Fruit fly (Drosophila melanogaster) whole organism, embryonic: ENCODE data around the gene CG5815.

Experiments
- Ada2b ChIP-seq: fragments of 200-800 bp; sonication (Bioruptor generic); IDR thresholded peaks from 2 replicates; pipeline ENCODE4 v1.3.6; 2022; ENCODE audit warnings: missing biosample characterization, missing genetic modification characterization
- Blimp-1 ChIP-seq: fragments of 200-800 bp; sonication (Bioruptor generic); optimal IDR thresholded peaks from 3 replicates; lab custom pipeline; 2018; ENCODE audit warnings: missing biosample characterization, missing genetic modification characterization, mild to moderate bottlenecking, moderate library complexity, missing genetic modification reagents
- CG10565 ChIP-seq: fragments of 200-800 bp; sonication (Bioruptor generic); optimal IDR thresholded peaks from 3 replicates; lab custom pipeline; 2016; ENCODE audit warnings: missing biosample characterization, mild to moderate bottlenecking, missing genetic modification characterization
- CG11723 ChIP-seq: fragments of 200-800 bp; sonication (Bioruptor generic); optimal IDR thresholded peaks from 2 replicates; lab custom pipeline; 2017; ENCODE audit warnings: missing biosample characterization, mild to moderate bottlenecking, missing genetic modification characterization
- CG12299 ChIP-seq: fragments of 200-800 bp; sonication (Bioruptor generic); optimal IDR thresholded peaks from 2 replicates; lab custom pipeline; 2018; ENCODE audit warnings: missing biosample characterization, mild to moderate bottlenecking, missing genetic modification characterization
- CG12391 ChIP-seq: fragments of 200-800 bp; sonication (Bioruptor generic); optimal IDR thresholded peaks from 3 replicates; lab custom pipeline; 2018; ENCODE audit warnings: missing biosample characterization, mild to moderate bottlenecking, missing genetic modification characterization, moderate library complexity
- CG12744 ChIP-seq: fragments of 200-800 bp; sonication (Bioruptor generic); optimal IDR thresholded peaks from 2 replicates; lab custom pipeline; 2016; ENCODE audit warnings: missing biosample characterization, missing genetic modification characterization
- CG13424 ChIP-seq: fragments of 200-800 bp; sonication (Bioruptor generic); optimal IDR thresholded peaks from 2 replicates; lab custom pipeline; 2019; ENCODE audit warnings: missing biosample characterization, mild to moderate bottlenecking, missing genetic modification characterization, moderate library complexity
- CG13775 ChIP-seq: fragments of 200-800 bp; sonication (Bioruptor generic); optimal IDR thresholded peaks from 3 replicates; lab custom pipeline; 2017; ENCODE audit warnings: missing biosample characterization, mild to moderate bottlenecking, missing genetic modification characterization
- CG14014 ChIP-seq: fragments of 200-800 bp; sonication (Bioruptor generic); IDR thresholded peaks from 2 replicates; pipeline ENCODE4 v1.3.6; 2022; ENCODE audit warnings: missing biosample characterization, missing genetic modification characterization
- CG14667 ChIP-seq: fragments of 200-800 bp; sonication (Bioruptor generic); IDR thresholded peaks from 2 replicates; pipeline ENCODE4 v1.3.6; 2022; ENCODE audit warnings: missing biosample characterization, missing genetic modification characterization
- CG1603 ChIP-seq: fragments of 200-800 bp; sonication (Bioruptor generic); optimal IDR thresholded peaks from 2 replicates; lab custom pipeline; 2019; ENCODE audit warnings: missing biosample characterization, mild to moderate bottlenecking, missing genetic modification characterization, moderate library complexity
- CG17328 ChIP-seq: fragments of 200-800 bp; sonication (Bioruptor generic); IDR thresholded peaks from 2 replicates; pipeline ENCODE4 v1.3.6; 2022; ENCODE audit warnings: missing biosample characterization, missing genetic modification characterization
- CG17361 ChIP-seq: fragments of 200-800 bp; sonication (Bioruptor generic); IDR thresholded peaks from 3 replicates; pipeline ENCODE4 v1.3.6; 2022; ENCODE audit warnings: missing biosample characterization, missing genetic modification characterization
- CG17385 ChIP-seq: fragments of 200-800 bp; sonication (Bioruptor generic); optimal IDR thresholded peaks from 3 replicates; lab custom pipeline; 2018; ENCODE audit warnings: missing biosample characterization, mild to moderate bottlenecking, missing genetic modification characterization
- CG1792 ChIP-seq: fragments of 200-800 bp; sonication (Bioruptor generic); optimal IDR thresholded peaks from 2 replicates; lab custom pipeline; 2016; ENCODE audit warnings: missing biosample characterization, missing genetic modification characterization
- CG18619 ChIP-seq: fragments of 200-800 bp; sonication (Bioruptor generic); optimal IDR thresholded peaks from 3 replicates; lab custom pipeline; 2017; ENCODE audit warnings: missing biosample characterization, mild to moderate bottlenecking, missing genetic modification characterization
- CG2202 ChIP-seq: fragments of 200-800 bp; sonication (Bioruptor generic); optimal IDR thresholded peaks from 2 replicates; lab custom pipeline; 2018; ENCODE audit warnings: missing biosample characterization, mild to moderate bottlenecking, missing genetic modification characterization
- CG3163 ChIP-seq: fragments of 200-800 bp; sonication (Bioruptor generic); optimal IDR thresholded peaks from 3 replicates; lab custom pipeline; 2016; ENCODE audit warnings: missing biosample characterization, missing genetic modification characterization
- CG4404 ChIP-seq: fragments of 200-800 bp; sonication (Bioruptor generic); IDR thresholded peaks from 2 replicates; pipeline ENCODE4 v1.3.6; 2022; ENCODE audit warnings: missing biosample characterization, missing genetic modification characterization
- CG6813 ChIP-seq: fragments of 200-800 bp; sonication (Bioruptor generic); optimal IDR thresholded peaks from 2 replicates; lab custom pipeline; 2017; ENCODE audit warnings: missing biosample characterization, missing genetic modification characterization, mild to moderate bottlenecking, moderate library complexity, missing genetic modification reagents
- CHES-1-like ChIP-seq: fragments of 200-800 bp; sonication (Bioruptor generic); optimal IDR thresholded peaks from 2 replicates; lab custom pipeline; 2016; ENCODE audit warnings: missing biosample characterization, missing genetic modification characterization
- Fer3 ChIP-seq: fragments of 200-800 bp; sonication (Bioruptor generic); optimal IDR thresholded peaks from 2 replicates; lab custom pipeline; 2018; ENCODE audit warnings: missing biosample characterization, mild to moderate bottlenecking, missing genetic modification characterization, moderate library complexity
- HLHmδ ChIP-seq: fragments of 200-800 bp; sonication (Bioruptor generic); optimal IDR thresholded peaks from 2 replicates; lab custom pipeline; 2018; ENCODE audit warnings: missing biosample characterization, mild to moderate bottlenecking, missing genetic modification characterization, moderate library complexity
- Hand ChIP-seq: fragments of 200-800 bp; sonication (Bioruptor generic); optimal IDR thresholded peaks from 2 replicates; lab custom pipeline; 2017; ENCODE audit warnings: mild to moderate bottlenecking, missing biosample characterization, missing genetic modification reagents, missing genetic modification characterization
- HmgZ ChIP-seq: fragments of 200-800 bp; sonication (Bioruptor generic); optimal IDR thresholded peaks from 2 replicates; lab custom pipeline; 2018; ENCODE audit warnings: missing biosample characterization, mild to moderate bottlenecking, missing genetic modification characterization
- Hr51 ChIP-seq, 2 experiments: fragments of 200-800 bp; sonication (Bioruptor generic); optimal IDR thresholded peaks; 2 replicates in 1 of 2; 3 replicates in 1 of 2; lab custom pipeline; 2016 to 2018; ENCODE audit warnings: missing biosample characterization in 2 of 2, missing genetic modification characterization in 2 of 2, mild to moderate bottlenecking in 1 of 2, moderate library complexity in 1 of 2
- Lpt ChIP-seq: fragments of >200 bp; optimal IDR thresholded peaks from 2 replicates; lab custom pipeline; 2018; ENCODE audit warnings: missing biosample characterization, missing genetic modification characterization
- Myb ChIP-seq: fragments of 200-800 bp; sonication (Bioruptor generic); optimal IDR thresholded peaks from 2 replicates; lab custom pipeline; 2016; ENCODE audit warnings: missing biosample characterization, missing genetic modification characterization
- Nf-YB ChIP-seq: fragments of 200-800 bp; sonication (Bioruptor generic); optimal IDR thresholded peaks from 3 replicates; lab custom pipeline; 2019; ENCODE audit warnings: missing biosample characterization, mild to moderate bottlenecking, missing genetic modification characterization, moderate library complexity
- NfI ChIP-seq: fragments of 200-800 bp; sonication (Bioruptor generic); optimal IDR thresholded peaks from 3 replicates; lab custom pipeline; 2018; ENCODE audit warnings: missing biosample characterization, mild to moderate bottlenecking, missing genetic modification characterization, moderate library complexity
- Rfx ChIP-seq: fragments of 200-800 bp; sonication (Bioruptor generic); IDR thresholded peaks from 2 replicates; pipeline ENCODE4 v1.3.6; 2022; ENCODE audit warnings: missing biosample characterization, missing genetic modification characterization
- Tbp ChIP-seq: fragments of >200 bp; optimal IDR thresholded peaks from 2 replicates; lab custom pipeline; 2018; ENCODE audit warnings: missing biosample characterization, missing genetic modification characterization
- YL-1 ChIP-seq: fragments of 200-800 bp; sonication (Bioruptor generic); optimal IDR thresholded peaks from 3 replicates; lab custom pipeline; 2017; ENCODE audit warnings: missing biosample characterization, mild to moderate bottlenecking, missing genetic modification characterization
- ara ChIP-seq: fragments of 200-800 bp; sonication (Bioruptor generic); IDR thresholded peaks from 2 replicates; pipeline ENCODE4 v1.3.6; 2022; ENCODE audit warnings: missing biosample characterization, missing genetic modification characterization
- bigmax ChIP-seq: fragments of 200-800 bp; sonication (Bioruptor generic); optimal IDR thresholded peaks from 2 replicates; lab custom pipeline; 2018; ENCODE audit warnings: missing biosample characterization, mild to moderate bottlenecking, missing genetic modification characterization
- ci ChIP-seq: fragments of 200-800 bp; sonication (Bioruptor generic); IDR thresholded peaks from 3 replicates; pipeline ENCODE4 v1.3.6; 2022; ENCODE audit warnings: missing biosample characterization, missing genetic modification characterization
- hkb ChIP-seq, 2 experiments: fragments of 200-800 bp in 1 of 2; fragments of >200 bp in 1 of 2; sonication (Bioruptor generic) in 1 of 2; IDR thresholded peaks in 1 of 2; optimal IDR thresholded peaks in 1 of 2; 2 replicates each; pipeline versions ENCODE4 v1.3.6 to Lab custom; 2017 to 2022; ENCODE audit warnings: missing biosample characterization in 1 of 2, missing genetic modification characterization in 1 of 2
- lmd ChIP-seq: fragments of 200-800 bp; sonication (Bioruptor generic); IDR thresholded peaks from 2 replicates; pipeline ENCODE4 v1.3.6; 2022; ENCODE audit warnings: missing biosample characterization, missing genetic modification characterization
- nerfin-1 ChIP-seq: fragments of 200-800 bp; sonication (Bioruptor generic); optimal IDR thresholded peaks from 3 replicates; lab custom pipeline; 2019; ENCODE audit warnings: missing biosample characterization, mild to moderate bottlenecking, missing genetic modification characterization, moderate library complexity
- odd ChIP-seq: fragments of 200-800 bp; sonication (Bioruptor generic); optimal IDR thresholded peaks from 2 replicates; lab custom pipeline; 2017; ENCODE audit warnings: missing biosample characterization, mild to moderate bottlenecking, missing genetic modification characterization
- org-1 ChIP-seq: fragments of 200-800 bp; sonication (Bioruptor generic); optimal IDR thresholded peaks from 2 replicates; lab custom pipeline; 2017; ENCODE audit warnings: missing biosample characterization, missing genetic modification characterization
- ro ChIP-seq: fragments of 200-800 bp; sonication (Bioruptor generic); IDR thresholded peaks from 2 replicates; pipeline ENCODE4 v1.3.6; 2022; ENCODE audit warnings: missing biosample characterization, missing genetic modification characterization
- run ChIP-seq: fragments of 200-800 bp; sonication (Bioruptor generic); optimal IDR thresholded peaks from 3 replicates; lab custom pipeline; 2018; ENCODE audit warnings: missing biosample characterization, mild to moderate bottlenecking, missing genetic modification characterization
- sisA ChIP-seq: fragments of 200-800 bp; sonication (Bioruptor generic); IDR thresholded peaks from 2 replicates; pipeline ENCODE4 v1.3.6; 2022; ENCODE audit warnings: missing biosample characterization, missing genetic modification characterization
- stc ChIP-seq: fragments of 200-800 bp; sonication (Bioruptor generic); IDR thresholded peaks from 2 replicates; pipeline ENCODE4 v1.3.6; 2022; ENCODE audit warnings: missing biosample characterization, missing genetic modification characterization
- tll ChIP-seq, 2 experiments: fragments of 200-800 bp in 1 of 2; fragments of >200 bp in 1 of 2; sonication (Bioruptor generic) in 1 of 2; optimal IDR thresholded peaks; 2 replicates each; lab custom pipeline; 2017 to 2019; ENCODE audit warnings: missing biosample characterization in 2 of 2, missing genetic modification characterization in 2 of 2, mild to moderate bottlenecking in 1 of 2, moderate library complexity in 1 of 2

CG5815 gene

dm6 chr3R:27135692-27136641 is 23.6 kb downstream of the CG5815 start (continued):
- TF ChIP-seq CG14014 (GFP tag; lab: Robert Waterston, UW), result peak; percentile 53; the same call in 1 of the 2 replicates
- TF ChIP-seq sisA (GFP tag; lab: Robert Waterston, UW), result no peak
- TF ChIP-seq stc, result peak; percentile 71; the same call in 1 of the 2 replicates
- TF ChIP-seq CG4404 (GFP tag; lab: Robert Waterston, UW), result no peak
- TF ChIP-seq hkb (optimal IDR thresholded peaks at IDR 0.05; lab: Kevin White, UChicago), result no peak
- TF ChIP-seq hkb (GFP tag; IDR thresholded peaks at IDR 0.05; lab: Robert Waterston, UW), result peak; percentile 61; the same call in 1 of the 2 replicates
- TF ChIP-seq CG14667 (GFP tag; lab: Robert Waterston, UW), result no peak
- peak; percentile 56 for TF ChIP-seq nerfin-1 (tag; lab: Kevin White, UChicago)
- TF ChIP-seq HLHmδ, result no peak
- TF ChIP-seq org-1 (GFP tag; lab: Kevin White, UChicago), result peak; percentile 77
- peak; percentile 51 for TF ChIP-seq CG12299
- TF ChIP-seq Tbp (GFP tag; lab: Kevin White, UChicago), result no peak
- no peak for TF ChIP-seq Lpt (GFP tag; lab: Kevin White, UChicago)
- TF ChIP-seq CG1603 (tag; lab: Kevin White, UChicago), result peak; percentile 82
- TF ChIP-seq CHES-1-like, result peak; percentile 50
- TF ChIP-seq CG17361 (GFP tag; lab: Robert Waterston, UW), result peak; percentile 65; the same call in 2 of the 3 replicates
- peak; percentile 48 for TF ChIP-seq CG12391
- TF ChIP-seq Fer3 (tag; lab: Kevin White, UChicago), result peak; percentile 41
- TF ChIP-seq lmd (GFP tag; lab: Robert Waterston, UW), result peak; percentile 44; the same call in 1 of the 2 replicates
- peak; percentile 52 for TF ChIP-seq CG13424 (tag; lab: Kevin White, UChicago)
- peak; percentile 40 for TF ChIP-seq CG3163 (GFP tag; lab: Kevin White, UChicago)
- TF ChIP-seq Ada2b (GFP tag; lab: Robert Waterston, UW), result peak; percentile 45; the same call in 1 of the 2 replicates
- TF ChIP-seq Nf-YB (GFP tag; lab: Kevin White, UChicago), result peak; percentile 51
- peak; percentile 47; the same call in 1 of the 2 replicates for TF ChIP-seq Rfx (GFP tag; lab: Robert Waterston, UW)
- peak; percentile 62 for TF ChIP-seq CG18619 (GFP tag; lab: Kevin White, UChicago)
- peak; percentile 43 for TF ChIP-seq HmgZ (tag; lab: Kevin White, UChicago)
- peak; percentile 75 for TF ChIP-seq odd (GFP tag; lab: Kevin White, UChicago)
- peak; percentile 5 for TF ChIP-seq bigmax (GFP tag; lab: Kevin White, UChicago)
- peak; percentile 30 for TF ChIP-seq run (tag; lab: Kevin White, UChicago)
- peak; percentile 15 for TF ChIP-seq Myb (GFP tag; lab: Kevin White, UChicago)
- TF ChIP-seq tll (GFP tag; optimal IDR thresholded peaks at IDR 0.05; lab: Kevin White, UChicago), result peak in 1 of 2 experiments; percentile 42
- TF ChIP-seq Hr51 (GFP tag; optimal IDR thresholded peaks at IDR 0.05; lab: Kevin White, UChicago), result peak; percentile 34 to 38
- TF ChIP-seq Hand (GFP tag; lab: Kevin White, UChicago), result no peak
- peak; percentile 74 for TF ChIP-seq CG1792 (GFP tag; lab: Kevin White, UChicago)
- peak; percentile 78 for TF ChIP-seq CG12744 (GFP tag; lab: Kevin White, UChicago)
- TF ChIP-seq CG17385 (GFP tag; lab: Kevin White, UChicago), result peak; percentile 54
- peak; percentile 84 for TF ChIP-seq ara
- TF ChIP-seq YL-1 (GFP tag; lab: Kevin White, UChicago), result peak; percentile 62
- TF ChIP-seq Blimp-1 (GFP tag; lab: Kevin White, UChicago), result peak; percentile 62
- peak; percentile 22 for TF ChIP-seq CG10565 (GFP tag; lab: Kevin White, UChicago)
- TF ChIP-seq CG17328 (GFP tag; lab: Robert Waterston, UW), result peak; percentile 68
- peak; percentile 28 for TF ChIP-seq NfI
- peak; percentile 88 for TF ChIP-seq CG6813 (GFP tag; lab: Kevin White, UChicago)
- no peak for TF ChIP-seq ro (GFP tag; lab: Robert Waterston, UW)
- TF ChIP-seq CG11723, result peak; percentile 49
- peak; percentile 87 for TF ChIP-seq CG2202
- TF ChIP-seq ci (GFP tag; lab: Robert Waterston, UW), result peak; percentile 85
- TF ChIP-seq CG13775, result peak; percentile 29
